Worm (Caenorhabditis elegans) whole organism, L4 larva: ENCODE data around the gene glb-9.

Experiments used
- D1046.2 ChIP-seq: fragments of 200-800 bp; sonication (Bioruptor generic); IDR thresholded peaks from 2 replicates; pipeline ENCODE4 v1.3.6; 2022; ENCODE audit warnings: missing genetic modification characterization, missing compliant biosample characterization
- F37D6.2 ChIP-seq: sonication (generic microtip); optimal IDR thresholded peaks from 2 replicates; lab custom pipeline; 2016; ENCODE audit warnings: mild to moderate bottlenecking, missing genetic modification characterization, missing compliant biosample characterization
- F44E2.7 ChIP-seq: fragments of 200-800 bp; sonication (Bioruptor generic); IDR thresholded peaks from 2 replicates; pipeline ENCODE4 v2.1.2; 2022; ENCODE audit warnings: missing genetic modification characterization, missing compliant biosample characterization
- R02D3.7 ChIP-seq: fragments of 150-350 bp; sonication (generic microtip); optimal IDR thresholded peaks from 3 replicates; lab custom pipeline; 2014; ENCODE audit warnings: missing biosample characterization, missing genetic modification characterization
- T20F7.1 ChIP-seq: fragments of 200-800 bp; sonication (Bioruptor generic); optimal IDR thresholded peaks from 2 replicates; lab custom pipeline; 2018; ENCODE audit warnings: mild to moderate bottlenecking, missing genetic modification characterization, missing compliant biosample characterization
- T26A8.4 ChIP-seq: fragments of 200-800 bp; sonication (Bioruptor generic); IDR thresholded peaks from 2 replicates; pipeline ENCODE4 v1.3.6; 2022; ENCODE audit warnings: missing genetic modification characterization, missing compliant biosample characterization
- ceh-20 ChIP-seq: fragments of 200-800 bp; sonication (Bioruptor generic); IDR thresholded peaks from 2 replicates; pipeline ENCODE4 v1.3.6; 2022; ENCODE audit warnings: missing genetic modification reagents, missing genetic modification characterization, missing compliant biosample characterization
- daf-16 ChIP-seq, 3 experiments: sonication (generic microtip); optimal IDR thresholded peaks; 2 replicates each; lab custom pipeline; 2016 to 2017; ENCODE audit warnings: missing genetic modification characterization in 3 of 3, missing genetic modification reagents in 3 of 3, mild to moderate bottlenecking in 2 of 3, missing compliant biosample characterization in 2 of 3, missing biosample characterization in 1 of 3, moderate library complexity in 1 of 3
- dpl-1 ChIP-seq: fragments of 150-350 bp; optimal IDR thresholded peaks from 2 replicates; lab custom pipeline; 2014; ENCODE audit warnings: missing biosample characterization, missing genetic modification reagents, missing genetic modification characterization
- duxl-1 ChIP-seq: sonication (generic microtip); optimal IDR thresholded peaks from 2 replicates; lab custom pipeline; 2016; ENCODE audit warnings: mild to moderate bottlenecking, missing genetic modification characterization, moderate library complexity, missing compliant biosample characterization; ENCODE audit not compliant: poor library complexity
- egl-43 ChIP-seq: fragments of 200-800 bp; sonication (Bioruptor generic); IDR thresholded peaks from 2 replicates; pipeline ENCODE4 v1.3.6; 2022; ENCODE audit warnings: missing genetic modification reagents, missing genetic modification characterization, missing compliant biosample characterization
- fkh-10 ChIP-seq: fragments of 150-350 bp; optimal IDR thresholded peaks from 2 replicates; lab custom pipeline; 2014; ENCODE audit warnings: missing biosample characterization, missing genetic modification reagents, missing genetic modification characterization
- gei-8 ChIP-seq: fragments of 200-800 bp; sonication (Bioruptor generic); optimal IDR thresholded peaks from 2 replicates; lab custom pipeline; 2018; ENCODE audit warnings: mild to moderate bottlenecking, missing genetic modification characterization, missing compliant biosample characterization
- hlh-11 ChIP-seq: fragments of 200-800 bp; sonication (Bioruptor generic); optimal IDR thresholded peaks from 2 replicates; lab custom pipeline; 2018; ENCODE audit warnings: mild to moderate bottlenecking, missing genetic modification characterization, missing compliant biosample characterization
- hlh-30 ChIP-seq: sonication (generic microtip); optimal IDR thresholded peaks from 2 replicates; lab custom pipeline; 2017; ENCODE audit warnings: antibody characterized with exemption, mild to moderate bottlenecking, missing genetic modification characterization, missing compliant biosample characterization; ENCODE audit not compliant: insufficient read depth
- hmg-1.1 ChIP-seq: fragments of 200-800 bp; sonication (Bioruptor generic); IDR thresholded peaks from 2 replicates; pipeline ENCODE4 v1.3.6; 2022; ENCODE audit warnings: missing genetic modification reagents, missing genetic modification characterization, missing compliant biosample characterization
- lin-13 ChIP-seq: fragments of 150-350 bp; optimal IDR thresholded peaks from 2 replicates; lab custom pipeline; 2014; ENCODE audit warnings: missing biosample characterization, missing genetic modification reagents, missing genetic modification characterization
- lin-29 ChIP-seq: fragments of 200-800 bp; sonication (Bioruptor generic); IDR thresholded peaks from 2 replicates; pipeline ENCODE4 v1.3.6; 2022; ENCODE audit warnings: missing genetic modification reagents, missing genetic modification characterization, missing compliant biosample characterization
- lin-39 ChIP-seq: fragments of 150-350 bp; optimal IDR thresholded peaks from 2 replicates; lab custom pipeline; 2014; ENCODE audit warnings: missing biosample characterization, missing genetic modification reagents, missing genetic modification characterization
- lir-3 ChIP-seq: sonication (generic microtip); optimal IDR thresholded peaks from 2 replicates; lab custom pipeline; 2016; ENCODE audit warnings: mild to moderate bottlenecking, missing genetic modification characterization, missing compliant biosample characterization
- mdl-1 ChIP-seq, 2 experiments: fragments of 150-350 bp in 1 of 2; sonication (generic microtip) in 1 of 2; optimal IDR thresholded peaks; 2 replicates each; lab custom pipeline; 2014 to 2017; ENCODE audit warnings: missing biosample characterization in 2 of 2, missing genetic modification characterization in 2 of 2
- mdt-29 ChIP-seq: fragments of 200-800 bp; sonication (Bioruptor generic); IDR thresholded peaks from 2 replicates; pipeline ENCODE4 v1.3.6; 2022; ENCODE audit warnings: missing genetic modification reagents, missing genetic modification characterization, missing compliant biosample characterization
- mep-1 ChIP-seq: fragments of 150-350 bp; sonication (generic microtip); optimal IDR thresholded peaks from 3 replicates; lab custom pipeline; 2014; ENCODE audit warnings: missing biosample characterization, missing genetic modification characterization
- mes-2 ChIP-seq: sonication (generic microtip); optimal IDR thresholded peaks from 2 replicates; lab custom pipeline; 2016; ENCODE audit warnings: missing genotype, mild to moderate bottlenecking, missing genetic modification characterization, missing compliant biosample characterization; ENCODE audit not compliant: poor library complexity, severe bottlenecking
- mxl-3 ChIP-seq: fragments of 200-800 bp; sonication (Bioruptor generic); optimal IDR thresholded peaks from 2 replicates; lab custom pipeline; 2018; ENCODE audit warnings: mild to moderate bottlenecking, missing genetic modification characterization, missing compliant biosample characterization
- nhr-102 ChIP-seq: sonication (generic microtip); optimal IDR thresholded peaks from 2 replicates; lab custom pipeline; 2016; ENCODE audit warnings: mild to moderate bottlenecking, missing genetic modification characterization, moderate library complexity, missing compliant biosample characterization
- nhr-11 ChIP-seq: fragments of 150-350 bp; optimal IDR thresholded peaks from 2 replicates; lab custom pipeline; 2014; ENCODE audit warnings: missing biosample characterization, missing genetic modification characterization
- nhr-25 ChIP-seq: sonication (generic microtip); optimal IDR thresholded peaks from 2 replicates; lab custom pipeline; 2017; ENCODE audit warnings: missing genetic modification characterization, mild to moderate bottlenecking, missing compliant biosample characterization, antibody characterized with exemption, moderate library complexity, borderline replicate concordance; ENCODE audit not compliant: insufficient read depth
- nhr-42 ChIP-seq: fragments of 200-800 bp; sonication (Bioruptor generic); IDR thresholded peaks from 2 replicates; pipeline ENCODE4 v1.3.6; 2022; ENCODE audit warnings: missing genetic modification characterization, missing compliant biosample characterization
- nhr-48 ChIP-seq: sonication (generic microtip); optimal IDR thresholded peaks from 2 replicates; lab custom pipeline; 2016; ENCODE audit warnings: mild to moderate bottlenecking, missing genetic modification characterization, missing compliant biosample characterization
- nhr-77 ChIP-seq: fragments of 150-350 bp; optimal IDR thresholded peaks from 2 replicates; lab custom pipeline; 2014; ENCODE audit warnings: missing biosample characterization, missing genetic modification characterization
- pha-4 ChIP-seq, 2 experiments: fragments of 150-350 bp in 1 of 2; fragments of 200-800 bp in 1 of 2; sonication (Bioruptor generic) in 1 of 2; IDR thresholded peaks in 1 of 2; optimal IDR thresholded peaks in 1 of 2; 2 replicates each; pipeline versions ENCODE4 v1.3.6 to Lab custom; 2014 to 2022; ENCODE audit warnings: missing genetic modification characterization in 2 of 2, missing genetic modification reagents in 2 of 2, missing biosample characterization in 1 of 2, missing compliant biosample characterization in 1 of 2
- php-3 ChIP-seq: fragments of 200-800 bp; sonication (Bioruptor generic); IDR thresholded peaks from 2 replicates; pipeline ENCODE4 v1.3.6; 2022; ENCODE audit warnings: missing genetic modification reagents, missing genetic modification characterization, missing compliant biosample characterization
- pqm-1 ChIP-seq: sonication (generic microtip); optimal IDR thresholded peaks from 2 replicates; lab custom pipeline; 2017; ENCODE audit warnings: missing biosample characterization, missing genetic modification characterization
- rbr-2 ChIP-seq: sonication (generic microtip); optimal IDR thresholded peaks from 2 replicates; lab custom pipeline; 2016; ENCODE audit warnings: missing genotype, missing genetic modification characterization, missing compliant biosample characterization
- sdz-12 ChIP-seq: fragments of 200-800 bp; sonication (Bioruptor generic); optimal IDR thresholded peaks from 2 replicates; lab custom pipeline; 2018; ENCODE audit warnings: mild to moderate bottlenecking, missing genetic modification characterization, missing compliant biosample characterization
- set-16 ChIP-seq: fragments of 200-800 bp; sonication (Bioruptor generic); IDR thresholded peaks from 2 replicates; pipeline ENCODE4 v1.3.6; 2022; ENCODE audit warnings: missing genetic modification reagents, missing genetic modification characterization, missing compliant biosample characterization
- skn-1 ChIP-seq: fragments of 150-350 bp; optimal IDR thresholded peaks from 2 replicates; lab custom pipeline; 2014; ENCODE audit warnings: missing biosample characterization, missing genetic modification characterization
- snpc-4 ChIP-seq: fragments of 150-350 bp; optimal IDR thresholded peaks from 2 replicates; lab custom pipeline; 2014; ENCODE audit warnings: missing biosample characterization, missing genetic modification characterization
- spr-3 ChIP-seq: fragments of 200-800 bp; sonication (Bioruptor generic); optimal IDR thresholded peaks from 2 replicates; lab custom pipeline; 2018; ENCODE audit warnings: mild to moderate bottlenecking, missing genetic modification characterization, missing compliant biosample characterization
- tra-1 ChIP-seq: fragments of 200-800 bp; sonication (Bioruptor generic); IDR thresholded peaks from 2 replicates; pipeline ENCODE4 v1.3.6; 2022; ENCODE audit warnings: missing genetic modification reagents, missing genetic modification characterization, missing compliant biosample characterization
- unc-130 ChIP-seq: sonication (generic microtip); optimal IDR thresholded peaks from 2 replicates; lab custom pipeline; 2016; ENCODE audit warnings: missing genetic modification reagents, missing genetic modification characterization, missing compliant biosample characterization
- vab-7 ChIP-seq: fragments of 200-800 bp; sonication (Bioruptor generic); IDR thresholded peaks from 2 replicates; pipeline ENCODE4 v1.3.6; 2022; ENCODE audit warnings: missing genetic modification reagents, missing genetic modification characterization, missing compliant biosample characterization
- zfp-3 ChIP-seq: fragments of 200-800 bp; sonication (Bioruptor generic); conservative IDR thresholded peaks from 2 replicates; pipeline ENCODE4 v1.3.6; 2022; ENCODE audit warnings: missing genetic modification reagents, missing genetic modification characterization, missing compliant biosample characterization
- zip-11 ChIP-seq: fragments of 200-800 bp; sonication (Bioruptor generic); IDR thresholded peaks from 2 replicates; pipeline ENCODE4 v1.3.6; 2022; ENCODE audit warnings: missing genetic modification characterization, missing compliant biosample characterization
- zip-2 ChIP-seq: fragments of 150-350 bp; optimal IDR thresholded peaks from 2 replicates; lab custom pipeline; 2014; ENCODE audit warnings: missing biosample characterization, missing genetic modification characterization

The glb-9 gene

ce11 chrII:7530944-7531343 is 11.8 kb upstream of the glb-9 start, which contains the start of gene wrt-1 (continued):
- no peak for TF ChIP-seq hmg-1.1
- no peak for TF ChIP-seq hlh-30 (tag; lab: Kevin White, UChicago)
- no peak for TF ChIP-seq F44E2.7 (GFP tag; lab: Robert Waterston, UW)
- TF ChIP-seq ceh-20 (GFP tag; lab: Robert Waterston, UW), result no peak; the same call in 1 of the 2 replicates
- peak; percentile 46; the same call in 1 of the 2 replicates for TF ChIP-seq egl-43 (GFP tag; lab: Robert Waterston, UW)
- no peak for TF ChIP-seq pha-4 (GFP tag; IDR thresholded peaks at IDR 0.05; lab: Robert Waterston, UW)
- TF ChIP-seq pha-4 (tag; optimal IDR thresholded peaks at IDR 0.05; lab: Kevin White, UChicago), result no peak
- TF ChIP-seq php-3 (GFP tag; lab: Robert Waterston, UW), result no peak
- no peak for TF ChIP-seq snpc-4 (tag; lab: Kevin White, UChicago)
- no peak for TF ChIP-seq sdz-12 (GFP tag; lab: Kevin White, UChicago)
- peak; percentile 58; the same call in 1 of the 2 replicates for TF ChIP-seq zfp-3 (GFP tag; lab: Robert Waterston, UW)
- TF ChIP-seq nhr-25 (tag; lab: Kevin White, UChicago), result no peak
- TF ChIP-seq skn-1 (tag; lab: Kevin White, UChicago), result no peak
- TF ChIP-seq fkh-10 (GFP tag; lab: Kevin White, UChicago), result no peak
- TF ChIP-seq D1046.2 (GFP tag; lab: Robert Waterston, UW), result no peak
- TF ChIP-seq nhr-42 (GFP tag; lab: Robert Waterston, UW), result no peak
- TF ChIP-seq set-16, result peak; percentile 22; the same call in 1 of the 2 replicates
- no peak for TF ChIP-seq lin-29
- TF ChIP-seq T20F7.1, result no peak
- TF ChIP-seq mdl-1 (tag; optimal IDR thresholded peaks at IDR 0.05; lab: Kevin White, UChicago), result no peak
- TF ChIP-seq spr-3 (GFP tag; lab: Kevin White, UChicago), result no peak
- no peak; the same call in 1 of the 2 replicates for TF ChIP-seq T26A8.4 (GFP tag; lab: Robert Waterston, UW)
- TF ChIP-seq vab-7 (GFP tag; lab: Robert Waterston, UW), result no peak
- no peak for TF ChIP-seq lin-39 (tag; lab: Kevin White, UChicago)

- TF ChIP-seq mxl-3 (GFP tag; lab: Kevin White, UChicago), result peak; percentile 52
- TF ChIP-seq nhr-11, result peak; percentile 89
- peak; percentile 83 for TF ChIP-seq zfp-3 (GFP tag; lab: Robert Waterston, UW)
- TF ChIP-seq pqm-1 (tag; lab: Kevin White, UChicago), result peak; percentile 3
- peak; percentile 15 for TF ChIP-seq duxl-1
- peak; percentile 99 for TF ChIP-seq hlh-11 (tag; lab: Kevin White, UChicago)
- peak; percentile 56 for TF ChIP-seq mes-2
- TF ChIP-seq zip-11 (GFP tag; lab: Robert Waterston, UW), result no peak
- peak; percentile 71 for TF ChIP-seq lin-13 (GFP tag; lab: Kevin White, UChicago)
- no peak for TF ChIP-seq egl-43 (GFP tag; lab: Robert Waterston, UW)
- TF ChIP-seq nhr-25 (tag; lab: Kevin White, UChicago), result peak; percentile 49
- TF ChIP-seq mep-1, result peak; percentile 87
- peak; percentile 98 for TF ChIP-seq nhr-48
- peak; percentile 67 for TF ChIP-seq rbr-2 (tag; lab: Kevin White, UChicago)
- TF ChIP-seq nhr-102 (tag; lab: Kevin White, UChicago), result peak; percentile 90
- TF ChIP-seq T20F7.1, result peak; percentile 84
- peak; percentile 72 for TF ChIP-seq nhr-77 (tag; lab: Kevin White, UChicago)
- peak; percentile 82 to 87 for TF ChIP-seq daf-16 (GFP tag; optimal IDR thresholded peaks at IDR 0.05; lab: Kevin White, UChicago)
- TF ChIP-seq daf-16 (tag; optimal IDR thresholded peaks at IDR 0.05; lab: Kevin White, UChicago), result peak; percentile 76
- no peak for TF ChIP-seq R02D3.7
- TF ChIP-seq F37D6.2 (tag; lab: Kevin White, UChicago), result no peak
- peak; percentile 91 for TF ChIP-seq php-3 (GFP tag; lab: Robert Waterston, UW)
- TF ChIP-seq unc-130 (GFP tag; lab: Kevin White, UChicago), result no peak
- TF ChIP-seq ceh-20 (GFP tag; lab: Robert Waterston, UW), result peak; percentile 90
- TF ChIP-seq dpl-1 (GFP tag; lab: Kevin White, UChicago), result peak; percentile 50
- peak; percentile 96 for TF ChIP-seq tra-1 (GFP tag; lab: Robert Waterston, UW)
- peak; percentile 40 for TF ChIP-seq zip-2 (tag; lab: Kevin White, UChicago)
- peak; percentile 96 for TF ChIP-seq gei-8 (GFP tag; lab: Kevin White, UChicago)
- TF ChIP-seq mdt-29 (GFP tag; lab: Robert Waterston, UW), result peak; percentile 96
- peak; percentile 71 for TF ChIP-seq T26A8.4 (GFP tag; lab: Robert Waterston, UW)
- TF ChIP-seq lir-3, result no peak
Measured at ce11 chrII:7529078-7529683, 10.1 kb upstream of the glb-9 start, which contains the start of gene ZK1290.5. ZK1290.5 (plus strand) TSS chrII:7529643.
